Worm (Caenorhabditis elegans) whole organism, early embryonic: ENCODE measurements around the gene R03D7.2.

Experiments
- B0310.2 ChIP-seq: sonication (generic microtip); optimal IDR thresholded peaks from 2 replicates; lab custom pipeline; 2016; ENCODE audit warnings: mild to moderate bottlenecking, missing genetic modification characterization, missing compliant biosample characterization
- ama-1 ChIP-seq: fragments of 150-350 bp; optimal IDR thresholded peaks from 2 replicates; lab custom pipeline; 2014
- flt-1 ChIP-seq: fragments of 200-800 bp; sonication (Bioruptor generic); IDR thresholded peaks from 2 replicates; pipeline ENCODE4 v1.3.6; 2022; ENCODE audit warnings: missing genetic modification characterization, missing compliant biosample characterization
- hmbx-1 ChIP-seq: sonication (generic microtip); optimal IDR thresholded peaks from 2 replicates; lab custom pipeline; 2016; ENCODE audit warnings: mild to moderate bottlenecking, missing genetic modification characterization, missing compliant biosample characterization
- hmg-4 ChIP-seq: fragments of 200-800 bp; sonication (Bioruptor generic); optimal IDR thresholded peaks from 2 replicates; lab custom pipeline; 2018; ENCODE audit warnings: mild to moderate bottlenecking, missing genetic modification characterization, missing compliant biosample characterization
- hnd-1 ChIP-seq: sonication (generic microtip); optimal IDR thresholded peaks from 2 replicates; lab custom pipeline; 2016; ENCODE audit warnings: missing genetic modification characterization, missing compliant biosample characterization
- pes-1 ChIP-seq: fragments of 200-800 bp; sonication (Bioruptor generic); IDR thresholded peaks from 2 replicates; pipeline ENCODE4 v1.3.6; 2022; ENCODE audit warnings: missing genetic modification reagents, missing genetic modification characterization, missing compliant biosample characterization
- tbx-11 ChIP-seq: fragments of 200-800 bp; sonication (Bioruptor generic); IDR thresholded peaks from 2 replicates; pipeline ENCODE4 v1.3.6; 2022; ENCODE audit warnings: missing genetic modification characterization, missing compliant biosample characterization

- TF ChIP-seq ama-1 (lab: Kevin White, UChicago) (no peak), tbx-11 (GFP tag; lab: Robert Waterston, UW) (no peak), flt-1 (GFP tag; lab: Robert Waterston, UW) (no peak), hmbx-1 (tag; lab: Kevin White, UChicago) (no peak), pes-1 (no peak), hnd-1 (tag; lab: Kevin White, UChicago) (no peak), B0310.2 (no peak), hmg-4 (no peak)
These were observed 2.7 kb downstream of the R03D7.2 start for ce11 chrII:10932305-10932704.
